Worm (Caenorhabditis elegans) whole organism, L4/young adult: ENCODE results near the gene cdc-48.2.

Source experiments
- W03F9.2 ChIP-seq: fragments of 150-350 bp; optimal IDR thresholded peaks from 2 replicates; lab custom pipeline; 2014; ENCODE audit warnings: missing biosample characterization, missing genetic modification characterization
- him-1 ChIP-seq: sonication (generic microtip); optimal IDR thresholded peaks from 2 replicates; lab custom pipeline; 2016; ENCODE audit warnings: missing genotype, missing genetic modification reagents, missing genetic modification characterization, missing compliant biosample characterization

DNA sequence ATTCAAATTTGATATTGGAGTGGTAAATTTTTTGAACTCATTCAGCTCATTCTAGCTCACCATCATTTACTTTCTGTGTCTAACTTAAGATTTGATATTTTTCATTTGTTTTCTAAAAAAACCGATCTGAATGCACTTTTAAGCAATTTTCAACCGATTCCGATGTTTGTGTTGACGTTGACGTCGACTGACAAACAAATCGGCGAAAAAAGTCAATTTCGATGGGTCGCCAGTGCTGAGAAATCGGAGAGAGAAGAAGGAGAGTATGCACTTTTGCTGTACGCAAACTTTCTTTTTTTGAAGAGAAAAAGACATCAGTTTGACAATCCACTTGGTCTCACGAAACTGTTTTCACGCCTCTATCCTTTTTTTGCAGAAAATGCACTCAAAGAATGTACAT, 12.9 kb upstream of the cdc-48.2 start:
- TF ChIP-seq him-1 (no peak), W03F9.2 (tag; lab: Kevin White, UChicago) (no peak)
